Worm (Caenorhabditis elegans) whole organism, young adult: ENCODE data around the gene T16G1.3.

Experiments used
- Y53G8AR.9 ChIP-seq: fragments of 200-800 bp; sonication (Bioruptor generic); conservative IDR thresholded peaks from 2 replicates; pipeline ENCODE4 v1.3.6; 2022; ENCODE audit warnings: missing genetic modification reagents, missing genetic modification characterization, missing compliant biosample characterization
- let-526 ChIP-seq: fragments of 200-800 bp; sonication (Bioruptor generic); IDR thresholded peaks from 2 replicates; pipeline ENCODE4 v1.3.6; 2022; ENCODE audit warnings: missing genetic modification reagents, missing genetic modification characterization, missing compliant biosample characterization

Gene T16G1.3

ce11 chrV:12895772-12896171 is 48.4 kb downstream of the T16G1.3 start, which contains the start of gene ttbk-7:
TSS of gene ttbk-7 (minus strand) at chrV:12895872.
- TF ChIP-seq Y53G8AR.9 (GFP tag; lab: Robert Waterston, UW), result no peak
- TF ChIP-seq let-526 (GFP tag; lab: Robert Waterston, UW), result no peak
